Worm (Caenorhabditis elegans) whole organism, young adult: ENCODE results near the gene C48D1.1.

Source experiments
- B0035.1 ChIP-seq: sonication (generic microtip); optimal IDR thresholded peaks from 2 replicates; lab custom pipeline; 2016; ENCODE audit warnings: missing genetic modification characterization, mild to moderate bottlenecking, missing compliant biosample characterization, missing genotype, missing genetic modification reagents
- C17E4.6 ChIP-seq: fragments of 200-800 bp; sonication (Bioruptor generic); IDR thresholded peaks from 2 replicates; pipeline ENCODE4 v1.3.6; 2022; ENCODE audit warnings: missing genetic modification reagents, missing genetic modification characterization, missing compliant biosample characterization
- D2030.7 ChIP-seq: fragments of 200-800 bp; sonication (Bioruptor generic); IDR thresholded peaks from 2 replicates; pipeline ENCODE4 v1.3.6; 2022; ENCODE audit warnings: missing genetic modification reagents, missing genetic modification characterization, missing compliant biosample characterization
- F22D6.2 ChIP-seq: sonication (generic microtip); optimal IDR thresholded peaks from 2 replicates; lab custom pipeline; 2016; ENCODE audit warnings: mild to moderate bottlenecking, missing genetic modification characterization, missing compliant biosample characterization
- F23B12.7 ChIP-seq: sonication (generic microtip); optimal IDR thresholded peaks from 2 replicates; lab custom pipeline; 2017; ENCODE audit warnings: missing genetic modification characterization, mild to moderate bottlenecking, missing compliant biosample characterization, antibody characterized with exemption, moderate library complexity; ENCODE audit not compliant: insufficient read depth
- F33H1.4 ChIP-seq: fragments of 200-800 bp; sonication (Bioruptor generic); IDR thresholded peaks from 2 replicates; pipeline ENCODE4 v1.3.6; 2022; ENCODE audit warnings: missing genetic modification reagents, missing genetic modification characterization, missing compliant biosample characterization
- F37B4.10 ChIP-seq: fragments of 200-800 bp; sonication (Bioruptor generic); IDR thresholded peaks from 2 replicates; pipeline ENCODE4 v1.3.6; 2022; ENCODE audit warnings: missing genetic modification characterization, missing compliant biosample characterization
- F49E8.2 ChIP-seq: sonication (generic microtip); optimal IDR thresholded peaks from 3 replicates; lab custom pipeline; 2017; ENCODE audit warnings: missing genetic modification characterization, mild to moderate bottlenecking, missing compliant biosample characterization, antibody characterized with exemption, moderate library complexity; ENCODE audit not compliant: insufficient read depth
- K11D2.4 ChIP-seq: fragments of 200-800 bp; sonication (Bioruptor generic); IDR thresholded peaks from 2 replicates; pipeline ENCODE4 v1.3.6; 2022; ENCODE audit warnings: missing genetic modification reagents, missing genetic modification characterization, missing compliant biosample characterization
- K12H6.12 ChIP-seq: fragments of 200-800 bp; sonication (Bioruptor generic); optimal IDR thresholded peaks from 2 replicates; lab custom pipeline; 2018; ENCODE audit warnings: mild to moderate bottlenecking, missing genetic modification characterization, missing compliant biosample characterization
- T07F8.4 ChIP-seq: sonication (generic microtip); optimal IDR thresholded peaks from 2 replicates; lab custom pipeline; 2016; ENCODE audit warnings: mild to moderate bottlenecking, missing genetic modification characterization, moderate library complexity, missing compliant biosample characterization
- Y53F4B.3 ChIP-seq: fragments of 200-800 bp; sonication (Bioruptor generic); IDR thresholded peaks from 2 replicates; pipeline ENCODE4 v1.3.6; 2022; ENCODE audit warnings: missing genetic modification reagents, missing genetic modification characterization, missing compliant biosample characterization
- Y56A3A.18 ChIP-seq: fragments of 200-800 bp; sonication (Bioruptor generic); IDR thresholded peaks from 2 replicates; pipeline ENCODE4 v1.3.6; 2022; ENCODE audit warnings: missing genetic modification reagents, missing genetic modification characterization, missing compliant biosample characterization
- ZK185.1 ChIP-seq: sonication (generic microtip); optimal IDR thresholded peaks from 2 replicates; lab custom pipeline; 2016; ENCODE audit warnings: mild to moderate bottlenecking, missing genetic modification characterization, missing compliant biosample characterization; ENCODE audit not compliant: poor library complexity, severe bottlenecking
- akir-1 ChIP-seq: fragments of 200-800 bp; sonication (Bioruptor generic); optimal IDR thresholded peaks from 2 replicates; lab custom pipeline; 2018; ENCODE audit warnings: mild to moderate bottlenecking, missing genetic modification characterization, moderate library complexity, missing compliant biosample characterization
- ama-1 ChIP-seq, 3 experiments: fragments of 150-350 bp in 1 of 3; sonication (generic microtip) in 2 of 3; optimal IDR thresholded peaks; 2 replicates each; lab custom pipeline; 2014 to 2018; ENCODE audit warnings: missing biosample characterization in 2 of 3, missing genetic modification characterization in 2 of 3, missing genetic modification reagents in 2 of 3
- aptf-2 ChIP-seq: fragments of 200-800 bp; sonication (Bioruptor generic); conservative IDR thresholded peaks from 2 replicates; pipeline ENCODE4 v1.3.6; 2022; ENCODE audit warnings: missing genetic modification reagents, missing genetic modification characterization, missing compliant biosample characterization
- cebp-2 ChIP-seq: fragments of 200-800 bp; sonication (Bioruptor generic); IDR thresholded peaks from 2 replicates; pipeline ENCODE4 v1.3.6; 2022; ENCODE audit warnings: missing genetic modification characterization, missing compliant biosample characterization
- ceh-40 ChIP-seq: fragments of 200-800 bp; sonication (Bioruptor generic); IDR thresholded peaks from 2 replicates; pipeline ENCODE4 v1.3.6; 2022; ENCODE audit warnings: missing genetic modification characterization, missing compliant biosample characterization
- dpff-1 ChIP-seq: sonication (generic microtip); optimal IDR thresholded peaks from 2 replicates; lab custom pipeline; 2017; ENCODE audit warnings: mild to moderate bottlenecking, missing genetic modification characterization, missing compliant biosample characterization
- egrh-3 ChIP-seq: fragments of 200-800 bp; sonication (Bioruptor generic); IDR thresholded peaks from 2 replicates; pipeline ENCODE4 v1.3.6; 2022; ENCODE audit warnings: missing genetic modification reagents, missing genetic modification characterization, missing compliant biosample characterization
- ets-4 ChIP-seq: fragments of 200-800 bp; sonication (Bioruptor generic); optimal IDR thresholded peaks from 2 replicates; lab custom pipeline; 2018; ENCODE audit warnings: mild to moderate bottlenecking, missing genetic modification characterization, missing compliant biosample characterization
- fkh-3 ChIP-seq: sonication (generic microtip); optimal IDR thresholded peaks from 2 replicates; lab custom pipeline; 2016; ENCODE audit warnings: mild to moderate bottlenecking, missing genetic modification characterization, missing compliant biosample characterization
- hmg-20 ChIP-seq: fragments of 200-800 bp; sonication (Bioruptor generic); IDR thresholded peaks from 2 replicates; pipeline ENCODE4 v1.3.6; 2022; ENCODE audit warnings: missing genetic modification reagents, missing genetic modification characterization, missing compliant biosample characterization
- hsf-1 ChIP-seq: fragments of 200-800 bp; sonication (Bioruptor generic); IDR thresholded peaks from 2 replicates; pipeline ENCODE4 v1.3.6; 2022; ENCODE audit warnings: missing genetic modification reagents, missing genetic modification characterization, missing compliant biosample characterization
- lag-1 ChIP-seq: fragments of 200-800 bp; sonication (Bioruptor generic); IDR thresholded peaks from 2 replicates; pipeline ENCODE4 v1.3.6; 2022; ENCODE audit warnings: missing genetic modification reagents, missing genetic modification characterization, missing compliant biosample characterization
- lin-26 ChIP-seq: fragments of 200-800 bp; sonication (Bioruptor generic); IDR thresholded peaks from 2 replicates; pipeline ENCODE4 v1.3.6; 2022; ENCODE audit warnings: missing genetic modification reagents, missing genetic modification characterization, missing compliant biosample characterization
- lin-40 ChIP-seq: sonication (generic microtip); optimal IDR thresholded peaks from 2 replicates; lab custom pipeline; 2016; ENCODE audit warnings: missing genetic modification characterization, mild to moderate bottlenecking, missing compliant biosample characterization, missing genotype, missing genetic modification reagents
- lin-54 ChIP-seq: fragments of 200-800 bp; sonication (Bioruptor generic); optimal IDR thresholded peaks from 2 replicates; lab custom pipeline; 2018; ENCODE audit warnings: mild to moderate bottlenecking, missing genetic modification characterization, missing compliant biosample characterization
- lir-1 ChIP-seq: fragments of 200-800 bp; sonication (Bioruptor generic); conservative IDR thresholded peaks from 2 replicates; pipeline ENCODE4 v1.3.6; 2022; ENCODE audit warnings: missing genetic modification reagents, missing genetic modification characterization, missing compliant biosample characterization
- nfya-1 ChIP-seq: sonication (generic microtip); optimal IDR thresholded peaks from 2 replicates; lab custom pipeline; 2017; ENCODE audit warnings: antibody characterized with exemption, missing compliant biosample characterization, missing genetic modification characterization, borderline replicate concordance; ENCODE audit not compliant: insufficient read depth
- nfyb-1 ChIP-seq: fragments of 200-800 bp; sonication (Bioruptor generic); IDR thresholded peaks from 2 replicates; pipeline ENCODE4 v1.3.6; 2022; ENCODE audit warnings: missing genetic modification reagents, missing genetic modification characterization, missing compliant biosample characterization
- nhr-120 ChIP-seq: fragments of 200-800 bp; sonication (Bioruptor generic); IDR thresholded peaks from 2 replicates; pipeline ENCODE4 v1.3.6; 2022; ENCODE audit warnings: missing genetic modification characterization, missing compliant biosample characterization
- pha-4 ChIP-seq: fragments of 150-350 bp; sonication (generic microtip); optimal IDR thresholded peaks from 2 replicates; lab custom pipeline; 2014; ENCODE audit warnings: missing biosample characterization, missing genetic modification reagents, missing genetic modification characterization
- rcor-1 ChIP-seq: fragments of 200-800 bp; sonication (Bioruptor generic); IDR thresholded peaks from 2 replicates; pipeline ENCODE4 v1.3.6; 2022; ENCODE audit warnings: missing genetic modification reagents, missing genetic modification characterization, missing compliant biosample characterization
- sdz-38 ChIP-seq: sonication (generic microtip); optimal IDR thresholded peaks from 2 replicates; lab custom pipeline; 2016; ENCODE audit warnings: missing genotype, missing genetic modification characterization, missing compliant biosample characterization
- snpc-1.1 ChIP-seq: sonication (generic microtip); optimal IDR thresholded peaks from 2 replicates; lab custom pipeline; 2017; ENCODE audit warnings: missing genetic modification characterization, mild to moderate bottlenecking, missing compliant biosample characterization, antibody characterized with exemption, moderate library complexity, missing genotype, missing genetic modification reagents; ENCODE audit not compliant: insufficient read depth
- snpc-1.3 ChIP-seq: sonication (generic microtip); optimal IDR thresholded peaks from 2 replicates; lab custom pipeline; 2017; ENCODE audit warnings: missing genetic modification characterization, mild to moderate bottlenecking, missing compliant biosample characterization, antibody characterized with exemption, moderate library complexity, missing genotype, missing genetic modification reagents; ENCODE audit not compliant: insufficient read depth
- snpc-4 ChIP-seq, 5 experiments: fragments of 150-350 bp in 1 of 5; sonication (generic microtip) in 4 of 5; optimal IDR thresholded peaks; 2 replicates each; lab custom pipeline; 2014 to 2018; ENCODE audit warnings: missing genetic modification characterization in 5 of 5, missing biosample characterization in 3 of 5, antibody characterized with exemption in 2 of 5, mild to moderate bottlenecking in 2 of 5, missing compliant biosample characterization in 2 of 5, missing genotype in 2 of 5, moderate library complexity in 2 of 5, missing genetic modification reagents in 1 of 5
- somi-1 ChIP-seq: fragments of 200-800 bp; sonication (Bioruptor generic); optimal IDR thresholded peaks from 2 replicates; lab custom pipeline; 2018; ENCODE audit warnings: mild to moderate bottlenecking, missing genetic modification characterization, missing compliant biosample characterization
- tbp1 ChIP-seq: fragments of 200-800 bp; sonication (Bioruptor generic); optimal IDR thresholded peaks from 2 replicates; lab custom pipeline; 2018; ENCODE audit warnings: mild to moderate bottlenecking, missing genetic modification characterization, missing compliant biosample characterization
- unc-62 ChIP-seq: fragments of 150-350 bp; optimal IDR thresholded peaks from 2 replicates; lab custom pipeline; 2014; ENCODE audit warnings: missing biosample characterization, missing genetic modification reagents, missing genetic modification characterization
- zim-3 ChIP-seq: sonication (generic microtip); optimal IDR thresholded peaks from 2 replicates; lab custom pipeline; 2017; ENCODE audit warnings: mild to moderate bottlenecking, missing genetic modification characterization, moderate library complexity, missing compliant biosample characterization
- ztf-25 ChIP-seq: fragments of 200-800 bp; sonication (Bioruptor generic); IDR thresholded peaks from 2 replicates; pipeline ENCODE4 v1.3.6; 2022; ENCODE audit warnings: missing genetic modification reagents, missing genetic modification characterization, missing compliant biosample characterization
- ztf-28 ChIP-seq: fragments of 200-800 bp; sonication (Bioruptor generic); IDR thresholded peaks from 2 replicates; pipeline ENCODE4 v1.3.6; 2022; ENCODE audit warnings: missing genetic modification reagents, missing genetic modification characterization, missing compliant biosample characterization

Gene C48D1.1

ce11 chrIV:13240078-13240841 is 43.1 kb upstream of the C48D1.1 start, which contains the start of gene rpl-12 (continued):
- TF ChIP-seq somi-1 (GFP tag; lab: Kevin White, UChicago) (peak; percentile 94), lin-40 (tag; lab: Kevin White, UChicago) (peak; percentile 98), cebp-2 (GFP tag; lab: Robert Waterston, UW) (peak; percentile 98), aptf-2 (GFP tag; lab: Robert Waterston, UW) (peak; percentile 68), ceh-40 (no peak), Y53F4B.3 (0 out of 2 replicates have a peak, but pooled peaks have one; percentile 23), lag-1 (GFP tag; lab: Robert Waterston, UW) (no peak), unc-62 (GFP tag; lab: Kevin White, UChicago) (peak; percentile 88), F33H1.4 (GFP tag; lab: Robert Waterston, UW) (peak; percentile 91), fkh-3 (tag; lab: Kevin White, UChicago) (no peak), tbp1 (GFP tag; lab: Kevin White, UChicago) (peak; percentile 79), nhr-120 (GFP tag; lab: Robert Waterston, UW) (no peak), dpff-1 (tag; lab: Kevin White, UChicago) (no peak), D2030.7 (GFP tag; lab: Robert Waterston, UW) (peak; percentile 94), ama-1 (optimal IDR thresholded peaks at IDR 0.05; lab: Kevin White, UChicago) (no peak), ama-1 (GFP tag; optimal IDR thresholded peaks at IDR 0.05; lab: Kevin White, UChicago) (no peak), ZK185.1 (tag; lab: Kevin White, UChicago) (peak; percentile 96), lin-26 (peak; percentile 51), lin-54 (peak; percentile 100), Y56A3A.18 (GFP tag; lab: Robert Waterston, UW) (peak; percentile 95), B0035.1 (tag; lab: Kevin White, UChicago) (peak; percentile 84), snpc-1.1 (peak; percentile 63), hsf-1 (GFP tag; lab: Robert Waterston, UW) (peak; percentile 87), K12H6.12 (tag; lab: Kevin White, UChicago) (peak; percentile 97), nfyb-1 (peak; percentile 98), hmg-20 (GFP tag; lab: Robert Waterston, UW) (peak; percentile 87), K11D2.4 (peak; percentile 97), lir-1 (GFP tag; lab: Robert Waterston, UW) (peak; percentile 97), zim-3 (tag; lab: Kevin White, UChicago) (peak; percentile 55), sdz-38 (tag; lab: Kevin White, UChicago) (no peak), ztf-28 (GFP tag; lab: Robert Waterston, UW) (peak; percentile 80; the same call in 1 of the 2 replicates), T07F8.4 (peak; percentile 44), egrh-3 (GFP tag; lab: Robert Waterston, UW) (peak; percentile 54; the same call in 1 of the 2 replicates), ets-4 (GFP tag; lab: Kevin White, UChicago) (peak; percentile 28), snpc-1.3 (peak; percentile 93), snpc-4 (GFP tag; optimal IDR thresholded peaks at IDR 0.05; lab: Kevin White, UChicago) (peak; percentile 75), snpc-4 (tag; optimal IDR thresholded peaks at IDR 0.05; lab: Kevin White, UChicago) (peak; percentile 81 to 90 (median 88)), F22D6.2 (tag; lab: Kevin White, UChicago) (peak; percentile 93), F49E8.2 (tag; lab: Kevin White, UChicago) (peak; percentile 92), C17E4.6 (GFP tag; lab: Robert Waterston, UW) (peak; percentile 97), F37B4.10 (GFP tag; lab: Robert Waterston, UW) (0 out of 2 replicates have a peak, but pooled peaks have one; percentile 11), pha-4 (tag; lab: Kevin White, UChicago) (peak; percentile 94), nfya-1 (tag; lab: Kevin White, UChicago) (no peak), rcor-1 (GFP tag; lab: Robert Waterston, UW) (peak; percentile 98), F23B12.7 (tag; lab: Kevin White, UChicago) (peak; percentile 97), akir-1 (peak; percentile 48), ztf-25 (GFP tag; lab: Robert Waterston, UW) (no peak)
